Worm (Caenorhabditis elegans) whole organism, L4 larva: ENCODE data around the gene amx-1.

Source experiments
- T26A8.4 ChIP-seq: fragments of 200-800 bp; sonication (Bioruptor generic); IDR thresholded peaks from 2 replicates; pipeline ENCODE4 v1.3.6; 2022; ENCODE audit warnings: missing genetic modification characterization, missing compliant biosample characterization
- aha-1 ChIP-seq: fragments of 150-350 bp; peaks from one replicate; lab custom pipeline; 2014; ENCODE audit warnings: missing biosample characterization, missing genetic modification characterization
- arid-1 ChIP-seq: fragments of 200-800 bp; sonication (Bioruptor generic); conservative IDR thresholded peaks from 2 replicates; pipeline ENCODE4 v1.3.6; 2022; ENCODE audit warnings: missing genetic modification reagents, missing genetic modification characterization, missing compliant biosample characterization
- ceh-20 ChIP-seq: fragments of 200-800 bp; sonication (Bioruptor generic); IDR thresholded peaks from 2 replicates; pipeline ENCODE4 v1.3.6; 2022; ENCODE audit warnings: missing genetic modification reagents, missing genetic modification characterization, missing compliant biosample characterization
- ceh-28 ChIP-seq: fragments of 150-350 bp; optimal IDR thresholded peaks from 2 replicates; lab custom pipeline; 2014; ENCODE audit warnings: missing biosample characterization, missing genetic modification reagents, missing genetic modification characterization
- daf-16 ChIP-seq, 3 experiments: sonication (generic microtip); optimal IDR thresholded peaks; 2 replicates each; lab custom pipeline; 2016 to 2017; ENCODE audit warnings: missing genetic modification characterization in 3 of 3, missing genetic modification reagents in 3 of 3, mild to moderate bottlenecking in 2 of 3, missing compliant biosample characterization in 2 of 3, missing biosample characterization in 1 of 3, moderate library complexity in 1 of 3
- daf-19 ChIP-seq: fragments of 200-800 bp; sonication (Bioruptor generic); conservative IDR thresholded peaks from 2 replicates; pipeline ENCODE4 v1.3.6; 2022; ENCODE audit warnings: missing genetic modification characterization, missing compliant biosample characterization
- dmd-6 ChIP-seq: fragments of 200-800 bp; sonication (Bioruptor generic); IDR thresholded peaks from 2 replicates; pipeline ENCODE4 v1.3.6; 2022; ENCODE audit warnings: missing genetic modification reagents, missing genetic modification characterization, missing compliant biosample characterization
- dpl-1 ChIP-seq: fragments of 150-350 bp; optimal IDR thresholded peaks from 2 replicates; lab custom pipeline; 2014; ENCODE audit warnings: missing biosample characterization, missing genetic modification reagents, missing genetic modification characterization
- duxl-1 ChIP-seq: sonication (generic microtip); optimal IDR thresholded peaks from 2 replicates; lab custom pipeline; 2016; ENCODE audit warnings: mild to moderate bottlenecking, missing genetic modification characterization, moderate library complexity, missing compliant biosample characterization; ENCODE audit not compliant: poor library complexity
- dve-1 ChIP-seq: sonication (generic microtip); optimal IDR thresholded peaks from 2 replicates; lab custom pipeline; 2017; ENCODE audit warnings: antibody characterized with exemption, mild to moderate bottlenecking, missing genetic modification characterization, missing compliant biosample characterization; ENCODE audit not compliant: insufficient read depth
- egl-43 ChIP-seq: fragments of 200-800 bp; sonication (Bioruptor generic); IDR thresholded peaks from 2 replicates; pipeline ENCODE4 v1.3.6; 2022; ENCODE audit warnings: missing genetic modification reagents, missing genetic modification characterization, missing compliant biosample characterization
- fos-1 ChIP-seq: fragments of 150-350 bp; optimal IDR thresholded peaks from 2 replicates; lab custom pipeline; 2014; ENCODE audit warnings: missing biosample characterization, missing genetic modification characterization
- hif-1 ChIP-seq, 2 experiments: sonication (generic microtip); optimal IDR thresholded peaks; 2 replicates each; lab custom pipeline; 2016 to 2017; ENCODE audit warnings: missing compliant biosample characterization in 2 of 2, missing genetic modification characterization in 2 of 2, missing genetic modification reagents in 2 of 2, missing genotype in 2 of 2, mild to moderate bottlenecking in 1 of 2
- hlh-11 ChIP-seq: fragments of 200-800 bp; sonication (Bioruptor generic); optimal IDR thresholded peaks from 2 replicates; lab custom pipeline; 2018; ENCODE audit warnings: mild to moderate bottlenecking, missing genetic modification characterization, missing compliant biosample characterization
- hlh-30 ChIP-seq: sonication (generic microtip); optimal IDR thresholded peaks from 2 replicates; lab custom pipeline; 2017; ENCODE audit warnings: antibody characterized with exemption, mild to moderate bottlenecking, missing genetic modification characterization, missing compliant biosample characterization; ENCODE audit not compliant: insufficient read depth
- hmg-1.1 ChIP-seq: fragments of 200-800 bp; sonication (Bioruptor generic); IDR thresholded peaks from 2 replicates; pipeline ENCODE4 v1.3.6; 2022; ENCODE audit warnings: missing genetic modification reagents, missing genetic modification characterization, missing compliant biosample characterization
- lin-1 ChIP-seq: fragments of 200-800 bp; sonication (Bioruptor generic); IDR thresholded peaks from 2 replicates; pipeline ENCODE4 v1.3.6; 2022; ENCODE audit warnings: missing genetic modification reagents, missing genetic modification characterization, missing compliant biosample characterization
- lin-13 ChIP-seq: fragments of 150-350 bp; optimal IDR thresholded peaks from 2 replicates; lab custom pipeline; 2014; ENCODE audit warnings: missing biosample characterization, missing genetic modification reagents, missing genetic modification characterization
- lsy-2 ChIP-seq, 2 experiments: fragments of 150-350 bp in 1 of 2; sonication (generic microtip) in 1 of 2; optimal IDR thresholded peaks; 2 replicates each; lab custom pipeline; 2014 to 2017; ENCODE audit warnings: missing biosample characterization in 2 of 2, missing genetic modification characterization in 2 of 2
- mdl-1 ChIP-seq, 2 experiments: fragments of 150-350 bp in 1 of 2; sonication (generic microtip) in 1 of 2; optimal IDR thresholded peaks; 2 replicates each; lab custom pipeline; 2014 to 2017; ENCODE audit warnings: missing biosample characterization in 2 of 2, missing genetic modification characterization in 2 of 2
- mdt-29 ChIP-seq: fragments of 200-800 bp; sonication (Bioruptor generic); IDR thresholded peaks from 2 replicates; pipeline ENCODE4 v1.3.6; 2022; ENCODE audit warnings: missing genetic modification reagents, missing genetic modification characterization, missing compliant biosample characterization
- mes-2 ChIP-seq: sonication (generic microtip); optimal IDR thresholded peaks from 2 replicates; lab custom pipeline; 2016; ENCODE audit warnings: missing genotype, mild to moderate bottlenecking, missing genetic modification characterization, missing compliant biosample characterization; ENCODE audit not compliant: poor library complexity, severe bottlenecking
- mxl-2 ChIP-seq: fragments of 200-800 bp; sonication (Bioruptor generic); conservative IDR thresholded peaks from 2 replicates; pipeline ENCODE4 v1.3.6; 2022; ENCODE audit warnings: missing genetic modification reagents, missing genetic modification characterization, missing compliant biosample characterization
- mxl-3 ChIP-seq: fragments of 200-800 bp; sonication (Bioruptor generic); optimal IDR thresholded peaks from 2 replicates; lab custom pipeline; 2018; ENCODE audit warnings: mild to moderate bottlenecking, missing genetic modification characterization, missing compliant biosample characterization
- nhr-102 ChIP-seq: sonication (generic microtip); optimal IDR thresholded peaks from 2 replicates; lab custom pipeline; 2016; ENCODE audit warnings: mild to moderate bottlenecking, missing genetic modification characterization, moderate library complexity, missing compliant biosample characterization
- nhr-11 ChIP-seq: fragments of 150-350 bp; optimal IDR thresholded peaks from 2 replicates; lab custom pipeline; 2014; ENCODE audit warnings: missing biosample characterization, missing genetic modification characterization
- nhr-28 ChIP-seq: fragments of 150-350 bp; optimal IDR thresholded peaks from 2 replicates; lab custom pipeline; 2014; ENCODE audit warnings: missing biosample characterization, missing genetic modification characterization
- nhr-41 ChIP-seq: fragments of 200-800 bp; sonication (Bioruptor generic); IDR thresholded peaks from 2 replicates; pipeline ENCODE4 v1.3.6; 2022; ENCODE audit warnings: missing genetic modification reagents, missing genetic modification characterization, missing compliant biosample characterization
- nhr-77 ChIP-seq: fragments of 150-350 bp; optimal IDR thresholded peaks from 2 replicates; lab custom pipeline; 2014; ENCODE audit warnings: missing biosample characterization, missing genetic modification characterization
- pha-4 ChIP-seq, 2 experiments: fragments of 150-350 bp in 1 of 2; fragments of 200-800 bp in 1 of 2; sonication (Bioruptor generic) in 1 of 2; IDR thresholded peaks in 1 of 2; optimal IDR thresholded peaks in 1 of 2; 2 replicates each; pipeline versions ENCODE4 v1.3.6 to Lab custom; 2014 to 2022; ENCODE audit warnings: missing genetic modification characterization in 2 of 2, missing genetic modification reagents in 2 of 2, missing biosample characterization in 1 of 2, missing compliant biosample characterization in 1 of 2
- php-3 ChIP-seq: fragments of 200-800 bp; sonication (Bioruptor generic); IDR thresholded peaks from 2 replicates; pipeline ENCODE4 v1.3.6; 2022; ENCODE audit warnings: missing genetic modification reagents, missing genetic modification characterization, missing compliant biosample characterization
- pqm-1 ChIP-seq: sonication (generic microtip); optimal IDR thresholded peaks from 2 replicates; lab custom pipeline; 2017; ENCODE audit warnings: missing biosample characterization, missing genetic modification characterization
- rbr-2 ChIP-seq: sonication (generic microtip); optimal IDR thresholded peaks from 2 replicates; lab custom pipeline; 2016; ENCODE audit warnings: missing genotype, missing genetic modification characterization, missing compliant biosample characterization
- set-16 ChIP-seq: fragments of 200-800 bp; sonication (Bioruptor generic); IDR thresholded peaks from 2 replicates; pipeline ENCODE4 v1.3.6; 2022; ENCODE audit warnings: missing genetic modification reagents, missing genetic modification characterization, missing compliant biosample characterization
- snpc-4 ChIP-seq: fragments of 150-350 bp; optimal IDR thresholded peaks from 2 replicates; lab custom pipeline; 2014; ENCODE audit warnings: missing biosample characterization, missing genetic modification characterization
- spr-1 ChIP-seq: sonication (generic microtip); optimal IDR thresholded peaks from 2 replicates; lab custom pipeline; 2016; ENCODE audit warnings: mild to moderate bottlenecking, missing genetic modification characterization, missing compliant biosample characterization
- tag-97 ChIP-seq: fragments of 200-800 bp; sonication (Bioruptor generic); IDR thresholded peaks from 2 replicates; pipeline ENCODE4 v1.3.6; 2022; ENCODE audit warnings: missing genetic modification characterization, missing compliant biosample characterization
- tra-1 ChIP-seq: fragments of 200-800 bp; sonication (Bioruptor generic); IDR thresholded peaks from 2 replicates; pipeline ENCODE4 v1.3.6; 2022; ENCODE audit warnings: missing genetic modification reagents, missing genetic modification characterization, missing compliant biosample characterization
- zag-1 ChIP-seq: fragments of 150-350 bp; optimal IDR thresholded peaks from 2 replicates; lab custom pipeline; 2014; ENCODE audit warnings: missing biosample characterization, missing genetic modification characterization
- zfp-2 ChIP-seq: sonication (generic microtip); optimal IDR thresholded peaks from 2 replicates; lab custom pipeline; 2016; ENCODE audit warnings: mild to moderate bottlenecking, missing genetic modification characterization, missing compliant biosample characterization
- zip-11 ChIP-seq: fragments of 200-800 bp; sonication (Bioruptor generic); IDR thresholded peaks from 2 replicates; pipeline ENCODE4 v1.3.6; 2022; ENCODE audit warnings: missing genetic modification characterization, missing compliant biosample characterization
- zip-2 ChIP-seq: fragments of 150-350 bp; optimal IDR thresholded peaks from 2 replicates; lab custom pipeline; 2014; ENCODE audit warnings: missing biosample characterization, missing genetic modification characterization
- ztf-7 ChIP-seq: fragments of 150-350 bp; optimal IDR thresholded peaks from 2 replicates; lab custom pipeline; 2014; ENCODE audit warnings: missing biosample characterization, missing genetic modification characterization

amx-1 gene

ce11 chrIII:3785094-3785493 lies 37.1 kb upstream of the amx-1 start:
- no peak for TF ChIP-seq pha-4 (GFP tag; IDR thresholded peaks at IDR 0.05; lab: Robert Waterston, UW)
- TF ChIP-seq pha-4 (tag; optimal IDR thresholded peaks at IDR 0.05; lab: Kevin White, UChicago), result no peak
- TF ChIP-seq php-3 (GFP tag; lab: Robert Waterston, UW), result peak; percentile 66; the same call in 1 of the 2 replicates
- no peak for TF ChIP-seq tag-97 (GFP tag; lab: Robert Waterston, UW)
- TF ChIP-seq zag-1 (tag; lab: Kevin White, UChicago), result no peak
- no peak for TF ChIP-seq snpc-4 (tag; lab: Kevin White, UChicago)
- TF ChIP-seq dmd-6 (GFP tag; lab: Robert Waterston, UW), result 0 out of 2 replicates have a peak, but pooled peaks have one; percentile 9
- TF ChIP-seq hlh-11, result peak; percentile 45
- peak; percentile 81 for TF ChIP-seq pqm-1 (tag; lab: Kevin White, UChicago)
- TF ChIP-seq aha-1 (tag; lab: Kevin White, UChicago), result no peak
- TF ChIP-seq daf-16 (GFP tag; optimal IDR thresholded peaks at IDR 0.05; lab: Kevin White, UChicago), result no peak
- peak; percentile 21 for TF ChIP-seq daf-16 (tag; optimal IDR thresholded peaks at IDR 0.05; lab: Kevin White, UChicago)
- TF ChIP-seq daf-19 (GFP tag; lab: Robert Waterston, UW), result no peak
- TF ChIP-seq nhr-28 (tag; lab: Kevin White, UChicago), result peak; percentile 34
- peak; percentile 57 for TF ChIP-seq dve-1 (tag; lab: Kevin White, UChicago)

ce11 chrIII:3786427-3786935 lies 35.7 kb upstream of the amx-1 start, which contains the start of gene acy-3:
acy-3 (minus strand) TSS chrIII:3786477.
- TF ChIP-seq daf-16 (GFP tag; optimal IDR thresholded peaks at IDR 0.05; lab: Kevin White, UChicago) (peak in 1 of 2 experiments; percentile 57), daf-16 (tag; optimal IDR thresholded peaks at IDR 0.05; lab: Kevin White, UChicago) (peak; percentile 32), nhr-41 (GFP tag; lab: Robert Waterston, UW) (peak; percentile 47; the same call in 1 of the 2 replicates), egl-43 (GFP tag; lab: Robert Waterston, UW) (peak; percentile 72; the same call in 1 of the 2 replicates), mxl-2 (GFP tag; lab: Robert Waterston, UW) (no peak), aha-1 (tag; lab: Kevin White, UChicago) (peak; percentile 17), rbr-2 (peak; percentile 46), hlh-30 (tag; lab: Kevin White, UChicago) (peak; percentile 73), tra-1 (GFP tag; lab: Robert Waterston, UW) (no peak), nhr-11 (peak; percentile 56), nhr-77 (tag; lab: Kevin White, UChicago) (peak; percentile 23), nhr-28 (tag; lab: Kevin White, UChicago) (peak; percentile 57), hmg-1.1 (GFP tag; lab: Robert Waterston, UW) (peak; percentile 69; the same call in 1 of the 2 replicates), fos-1 (no peak), ztf-7 (tag; lab: Kevin White, UChicago) (peak; percentile 38), duxl-1 (tag; lab: Kevin White, UChicago) (peak; percentile 66), ceh-20 (0 out of 2 replicates have a peak, but pooled peaks have one; percentile 53), pqm-1 (tag; lab: Kevin White, UChicago) (peak; percentile 11), tag-97 (GFP tag; lab: Robert Waterston, UW) (no peak), mdl-1 (tag; optimal IDR thresholded peaks at IDR 0.05; lab: Kevin White, UChicago) (peak; percentile 78), mdt-29 (no peak), dve-1 (tag; lab: Kevin White, UChicago) (peak; percentile 67), lin-13 (peak; percentile 0), dpl-1 (peak; percentile 27), mxl-3 (GFP tag; lab: Kevin White, UChicago) (peak; percentile 75), dmd-6 (GFP tag; lab: Robert Waterston, UW) (peak; percentile 28; the same call in 1 of the 2 replicates), hlh-11 (peak; percentile 92), set-16 (GFP tag; lab: Robert Waterston, UW) (peak; percentile 42), hif-1 (tag; optimal IDR thresholded peaks at IDR 0.05; lab: Kevin White, UChicago) (peak in 1 of 2 experiments; percentile 26), ceh-28 (no peak), T26A8.4 (GFP tag; lab: Robert Waterston, UW) (peak; percentile 72; the same call in 1 of the 2 replicates), zip-2 (no peak), spr-1 (peak; percentile 6), lsy-2 (tag; optimal IDR thresholded peaks at IDR 0.05; lab: Kevin White, UChicago) (peak; percentile 17 to 45), zfp-2 (no peak), nhr-102 (tag; lab: Kevin White, UChicago) (peak; percentile 29), lin-1 (peak; percentile 30; the same call in 1 of the 2 replicates), mes-2 (tag; lab: Kevin White, UChicago) (peak; percentile 50), arid-1 (GFP tag; lab: Robert Waterston, UW) (0 out of 2 replicates have a peak, but pooled peaks have one; percentile 44), zip-11 (GFP tag; lab: Robert Waterston, UW) (no peak)
